Worm (Caenorhabditis elegans) whole organism, mixed stage, embryonic: Measurements from ENCODE around the gene spc-2.
A peak's percentile ranks its signal among the peaks of the same experiment; 100 is the strongest.

Experiments
- M03D4.4 ChIP-seq: sonication (generic microtip); optimal IDR thresholded peaks from 2 replicates; lab custom pipeline; 2017; ENCODE audit warnings: mild to moderate bottlenecking, missing genetic modification characterization, missing compliant biosample characterization
- bed-3 ChIP-seq: fragments of 200-800 bp; sonication (Bioruptor generic); optimal IDR thresholded peaks from 3 replicates; lab custom pipeline; 2018; ENCODE audit warnings: mild to moderate bottlenecking, missing genetic modification characterization, moderate library complexity, missing compliant biosample characterization
- ceh-43 ChIP-seq: fragments of 200-800 bp; sonication (Bioruptor generic); optimal IDR thresholded peaks from 2 replicates; lab custom pipeline; 2018; ENCODE audit warnings: mild to moderate bottlenecking, missing genetic modification characterization, moderate library complexity, missing compliant biosample characterization
- ceh-83 ChIP-seq: fragments of 200-800 bp; sonication (Bioruptor generic); optimal IDR thresholded peaks from 2 replicates; lab custom pipeline; 2018; ENCODE audit warnings: mild to moderate bottlenecking, missing genetic modification characterization, missing compliant biosample characterization
- ces-1 ChIP-seq: fragments of 150-350 bp; optimal IDR thresholded peaks from 2 replicates; lab custom pipeline; 2014; ENCODE audit warnings: missing biosample characterization, missing genetic modification reagents, missing genetic modification characterization
- cnd-1 ChIP-seq: fragments of 200-800 bp; sonication (Bioruptor generic); optimal IDR thresholded peaks from 2 replicates; lab custom pipeline; 2018; ENCODE audit warnings: mild to moderate bottlenecking, missing genetic modification characterization, missing compliant biosample characterization
- drap-1 ChIP-seq: fragments of 200-800 bp; sonication (Bioruptor generic); optimal IDR thresholded peaks from 3 replicates; lab custom pipeline; 2018; ENCODE audit warnings: mild to moderate bottlenecking, missing genetic modification characterization, missing compliant biosample characterization
- elt-1 ChIP-seq: sonication (generic microtip); optimal IDR thresholded peaks from 2 replicates; lab custom pipeline; 2017; ENCODE audit warnings: missing genetic modification characterization, mild to moderate bottlenecking, missing compliant biosample characterization, antibody characterized with exemption, moderate library complexity, borderline replicate concordance; ENCODE audit not compliant: insufficient read depth
- elt-3 ChIP-seq: fragments of 150-350 bp; optimal IDR thresholded peaks from 2 replicates; lab custom pipeline; 2014; ENCODE audit warnings: missing biosample characterization, missing genetic modification characterization
- flh-1 ChIP-seq: fragments of 200-800 bp; sonication (Bioruptor generic); optimal IDR thresholded peaks from 2 replicates; lab custom pipeline; 2018; ENCODE audit warnings: mild to moderate bottlenecking, missing genetic modification characterization, moderate library complexity, missing compliant biosample characterization
- ham-2 ChIP-seq: fragments of 200-800 bp; sonication (Bioruptor generic); optimal IDR thresholded peaks from 2 replicates; lab custom pipeline; 2018; ENCODE audit warnings: mild to moderate bottlenecking, missing genetic modification characterization, missing compliant biosample characterization
- hlh-1 ChIP-seq: fragments of 150-350 bp; optimal IDR thresholded peaks from 2 replicates; lab custom pipeline; 2014; ENCODE audit warnings: missing biosample characterization, missing genetic modification reagents, missing genetic modification characterization
- lin-13 ChIP-seq: fragments of 150-350 bp; optimal IDR thresholded peaks from 2 replicates; lab custom pipeline; 2014; ENCODE audit warnings: missing biosample characterization, missing genetic modification characterization
- lin-32 ChIP-seq: fragments of 200-800 bp; sonication (Bioruptor generic); optimal IDR thresholded peaks from 2 replicates; lab custom pipeline; 2018; ENCODE audit warnings: mild to moderate bottlenecking, missing genetic modification characterization, missing compliant biosample characterization
- lsy-2 ChIP-seq: fragments of 150-350 bp; optimal IDR thresholded peaks from 2 replicates; lab custom pipeline; 2014; ENCODE audit warnings: missing biosample characterization, missing genetic modification characterization
- mab-5 ChIP-seq: fragments of 150-350 bp; optimal IDR thresholded peaks from 2 replicates; lab custom pipeline; 2014; ENCODE audit warnings: missing biosample characterization, missing genetic modification characterization
- mep-1 ChIP-seq: fragments of 150-350 bp; optimal IDR thresholded peaks from 2 replicates; lab custom pipeline; 2017; ENCODE audit warnings: missing biosample characterization, missing genetic modification reagents, missing genetic modification characterization, inconsistent platforms
- nhr-12 ChIP-seq: fragments of 150-350 bp; optimal IDR thresholded peaks from 2 replicates; lab custom pipeline; 2014; ENCODE audit warnings: missing biosample characterization, missing genetic modification characterization
- nhr-2 ChIP-seq: fragments of 150-350 bp; optimal IDR thresholded peaks from 2 replicates; lab custom pipeline; 2014; ENCODE audit warnings: missing biosample characterization, missing genetic modification characterization
- nhr-28 ChIP-seq: fragments of 150-350 bp; optimal IDR thresholded peaks from 2 replicates; lab custom pipeline; 2014; ENCODE audit warnings: missing biosample characterization, missing genetic modification characterization
- nhr-76 ChIP-seq: sonication (generic microtip); optimal IDR thresholded peaks from 2 replicates; lab custom pipeline; 2017; ENCODE audit warnings: missing biosample characterization, missing genetic modification characterization
- pha-4 ChIP-seq: fragments of 150-350 bp; optimal IDR thresholded peaks from 2 replicates; lab custom pipeline; 2018; ENCODE audit warnings: missing biosample characterization, missing genetic modification reagents, missing genetic modification characterization
- sem-2 ChIP-seq: fragments of 200-800 bp; sonication (Bioruptor generic); optimal IDR thresholded peaks from 2 replicates; lab custom pipeline; 2018; ENCODE audit warnings: mild to moderate bottlenecking, missing genetic modification characterization, missing compliant biosample characterization
- snpc-4 ChIP-seq: fragments of 150-350 bp; optimal IDR thresholded peaks from 2 replicates; lab custom pipeline; 2014; ENCODE audit warnings: missing biosample characterization, missing genetic modification characterization
- sptf-1 ChIP-seq: sonication (generic microtip); optimal IDR thresholded peaks from 2 replicates; lab custom pipeline; 2017; ENCODE audit warnings: mild to moderate bottlenecking, missing genetic modification characterization, moderate library complexity, missing compliant biosample characterization
- tbx-8 ChIP-seq: fragments of 200-800 bp; sonication (Bioruptor generic); optimal IDR thresholded peaks from 2 replicates; lab custom pipeline; 2018; ENCODE audit warnings: mild to moderate bottlenecking, missing genetic modification characterization, moderate library complexity, missing compliant biosample characterization
- unc-120 ChIP-seq: sonication (generic microtip); optimal IDR thresholded peaks from 2 replicates; lab custom pipeline; 2017; ENCODE audit warnings: missing genetic modification characterization, missing compliant biosample characterization; ENCODE audit not compliant: poor library complexity, severe bottlenecking
- unc-62 ChIP-seq: fragments of 150-350 bp; optimal IDR thresholded peaks from 2 replicates; lab custom pipeline; 2014; ENCODE audit warnings: missing biosample characterization, missing genetic modification reagents, missing genetic modification characterization
- zip-8 ChIP-seq: fragments of 150-350 bp; optimal IDR thresholded peaks from 2 replicates; lab custom pipeline; 2014; ENCODE audit warnings: missing biosample characterization, missing genetic modification characterization
- ztf-11 ChIP-seq: fragments of 150-350 bp; optimal IDR thresholded peaks from 2 replicates; lab custom pipeline; 2014; ENCODE audit warnings: missing biosample characterization, missing genetic modification characterization

spc-2 gene

ce11 chrIII:8190505-8190904 lies 8.8 kb downstream of the spc-2 start, which contains the start of gene C50C3.19:
TSS of gene C50C3.19 (plus strand) at chrIII:8190805.
- TF ChIP-seq cnd-1 (tag; lab: Kevin White, UChicago): no peak
- TF ChIP-seq tbx-8 (GFP tag; lab: Kevin White, UChicago): no peak
- no peak for TF ChIP-seq nhr-28 (tag; lab: Kevin White, UChicago)
- no peak for TF ChIP-seq hlh-1 (tag; lab: Kevin White, UChicago)
- TF ChIP-seq ceh-83 (GFP tag; lab: Kevin White, UChicago): no peak
- TF ChIP-seq M03D4.4: no peak
- TF ChIP-seq sem-2: no peak
- TF ChIP-seq lsy-2: no peak
- TF ChIP-seq unc-62 (GFP tag; lab: Kevin White, UChicago): no peak
- TF ChIP-seq nhr-76 (tag; lab: Kevin White, UChicago): no peak
- no peak for TF ChIP-seq pha-4 (tag; lab: Kevin White, UChicago)
- TF ChIP-seq ceh-43: no peak
- no peak for TF ChIP-seq lin-13 (tag; lab: Kevin White, UChicago)
- TF ChIP-seq, all 35 proteins: peak for 0

- no peak for TF ChIP-seq nhr-12 (tag; lab: Kevin White, UChicago)
- no peak for TF ChIP-seq ztf-11 (tag; lab: Kevin White, UChicago)
- no peak for TF ChIP-seq unc-120
- TF ChIP-seq mab-5 (tag; lab: Kevin White, UChicago): no peak
- TF ChIP-seq drap-1: no peak
- no peak for TF ChIP-seq nhr-76 (tag; lab: Kevin White, UChicago)
- no peak for TF ChIP-seq lin-13 (tag; lab: Kevin White, UChicago)
- no peak for TF ChIP-seq M03D4.4
Measured at ce11 chrIII:8191695-8192094, 10.0 kb downstream of the spc-2 start, which contains the start of gene C50C3.1. TSS of gene C50C3.1 (plus strand) at chrIII:8191995.

DNA sequence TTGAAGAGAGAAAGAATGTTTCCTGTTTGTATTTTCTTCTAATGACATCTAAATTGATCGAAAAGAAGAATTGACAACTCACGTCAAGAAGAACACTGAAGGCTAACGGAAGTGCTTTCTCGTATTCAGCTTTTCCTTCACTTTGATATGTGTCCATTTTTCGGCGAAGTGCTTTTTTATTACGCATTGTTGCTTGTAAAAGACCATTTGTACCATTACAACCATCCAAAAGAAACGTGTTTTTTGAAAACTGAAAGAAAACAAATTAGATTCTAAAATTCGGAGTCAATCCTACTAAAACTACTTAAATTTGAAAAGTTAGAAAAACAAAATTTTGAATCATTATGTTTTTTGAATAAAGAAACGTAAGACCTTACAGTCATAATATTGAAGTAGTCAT lies 17.4 kb downstream of the spc-2 start:
- TF ChIP-seq flh-1 (GFP tag; lab: Kevin White, UChicago) (no peak), zip-8 (no peak), hlh-1 (tag; lab: Kevin White, UChicago) (no peak), snpc-4 (tag; lab: Kevin White, UChicago) (no peak), lin-13 (tag; lab: Kevin White, UChicago) (no peak), unc-120 (no peak), sptf-1 (no peak), bed-3 (GFP tag; lab: Kevin White, UChicago) (no peak), mep-1 (no peak)

DNA sequence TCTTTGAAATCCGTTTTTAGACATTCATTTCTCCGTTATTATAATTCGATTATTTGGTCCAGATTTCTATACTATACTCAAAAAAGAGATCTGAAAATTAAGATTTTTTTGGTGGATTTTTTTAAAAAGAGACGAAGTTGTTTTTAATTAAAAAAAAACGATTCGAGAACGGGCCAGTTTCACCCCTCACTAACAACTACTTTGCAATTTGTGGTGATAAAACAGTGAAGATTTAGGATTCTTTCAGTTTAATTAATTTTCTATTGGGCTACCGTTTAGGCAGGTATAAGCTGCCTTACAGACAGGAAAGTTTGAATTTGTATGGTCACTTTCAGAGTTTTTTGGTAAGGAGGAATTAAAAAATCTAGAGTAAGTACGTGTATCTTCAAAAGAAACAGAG lies 19.4 kb downstream of the spc-2 start, which contains the start of gene unc-36:
TSS of gene unc-36 (minus strand) at position 101 of the 400 bp plus-strand sequence.
- no peak for TF ChIP-seq elt-1 (tag; lab: Kevin White, UChicago)
- no peak for TF ChIP-seq ham-2
- TF ChIP-seq unc-62 (GFP tag; lab: Kevin White, UChicago): no peak
- TF ChIP-seq nhr-2: no peak
- TF ChIP-seq ces-1: no peak
- no peak for TF ChIP-seq elt-3
- TF ChIP-seq mep-1: no peak
- TF ChIP-seq, all 35 proteins: peak for 0

DNA sequence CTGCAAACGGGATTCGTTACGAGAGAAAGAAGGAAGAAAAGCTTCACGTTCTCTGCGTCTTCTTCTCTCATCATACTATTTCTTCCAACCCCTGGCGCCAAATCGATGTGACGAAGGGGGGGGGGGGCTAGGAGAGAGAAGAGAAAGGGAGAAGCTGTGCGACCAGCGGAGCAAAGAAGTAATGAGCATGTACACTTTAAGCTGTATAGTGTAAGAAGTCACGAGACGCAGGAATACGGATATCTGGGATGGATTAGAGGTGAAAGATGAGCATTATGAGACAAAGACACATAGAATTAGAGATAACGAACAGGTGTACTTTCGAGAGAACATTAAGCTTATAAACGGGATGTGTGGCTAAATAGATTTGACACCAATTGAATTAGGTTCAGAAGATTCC lies 20.1 kb downstream of the spc-2 start:
- TF ChIP-seq unc-62 (GFP tag; lab: Kevin White, UChicago) (peak; percentile 36), lin-13 (tag; lab: Kevin White, UChicago) (no peak), mab-5 (tag; lab: Kevin White, UChicago) (peak; percentile 21), lin-32 (no peak), hlh-1 (tag; lab: Kevin White, UChicago) (peak; percentile 58), unc-120 (peak; percentile 83), nhr-2 (no peak), sem-2 (no peak), ces-1 (peak; percentile 62)

ce11 chrIII:8202754-8203153 lies 21.1 kb downstream of the spc-2 start, which contains the start of gene snb-5:
TSS of gene snb-5 (plus strand) at chrIII:8203054.
- TF ChIP-seq ztf-11 (tag; lab: Kevin White, UChicago): no peak
- TF ChIP-seq ces-1: no peak
- TF ChIP-seq elt-1 (tag; lab: Kevin White, UChicago): no peak
